Worm (Caenorhabditis elegans) whole organism, late embryonic: ENCODE measurements around the gene W09C2.10.

ENCODE experiments used
- C08G9.2 ChIP-seq: sonication (generic microtip); optimal IDR thresholded peaks from 2 replicates; lab custom pipeline; 2016; ENCODE audit warnings: mild to moderate bottlenecking, missing genetic modification characterization, moderate library complexity, missing compliant biosample characterization
- C38D4.7 ChIP-seq: fragments of 200-800 bp; sonication (Bioruptor generic); optimal IDR thresholded peaks from 2 replicates; lab custom pipeline; 2018; ENCODE audit warnings: mild to moderate bottlenecking, missing genetic modification characterization, moderate library complexity, missing compliant biosample characterization
- F13H6.1 ChIP-seq: sonication (generic microtip); optimal IDR thresholded peaks from 2 replicates; lab custom pipeline; 2016; ENCODE audit warnings: missing genetic modification characterization, missing compliant biosample characterization
- T23F11.4 ChIP-seq: fragments of 200-800 bp; sonication (Bioruptor generic); optimal IDR thresholded peaks from 2 replicates; lab custom pipeline; 2018; ENCODE audit warnings: mild to moderate bottlenecking, missing genetic modification characterization, missing compliant biosample characterization
- Y22D7AL.16 ChIP-seq: sonication (generic microtip); optimal IDR thresholded peaks from 2 replicates; lab custom pipeline; 2016; ENCODE audit warnings: missing genetic modification characterization, missing compliant biosample characterization
- ceh-14 ChIP-seq: sonication (generic microtip); optimal IDR thresholded peaks from 2 replicates; lab custom pipeline; 2016; ENCODE audit warnings: missing genotype, missing genetic modification characterization, missing compliant biosample characterization
- ceh-22 ChIP-seq: sonication (generic microtip); optimal IDR thresholded peaks from 2 replicates; lab custom pipeline; 2017; ENCODE audit warnings: missing biosample characterization, missing genetic modification characterization
- ceh-31 ChIP-seq: sonication (generic microtip); optimal IDR thresholded peaks from 2 replicates; lab custom pipeline; 2016; ENCODE audit warnings: missing genetic modification characterization, missing compliant biosample characterization
- ceh-34 ChIP-seq: sonication (generic microtip); optimal IDR thresholded peaks from 2 replicates; lab custom pipeline; 2016; ENCODE audit warnings: mild to moderate bottlenecking, missing genetic modification characterization, missing compliant biosample characterization
- ceh-45 ChIP-seq: fragments of 200-800 bp; sonication (Bioruptor generic); IDR thresholded peaks from 2 replicates; pipeline ENCODE4 v1.3.6; 2022; ENCODE audit warnings: missing genetic modification reagents, missing genetic modification characterization, missing compliant biosample characterization
- ceh-6 ChIP-seq: fragments of 200-800 bp; sonication (Bioruptor generic); optimal IDR thresholded peaks from 2 replicates; lab custom pipeline; 2018; ENCODE audit warnings: mild to moderate bottlenecking, missing genetic modification characterization, missing compliant biosample characterization
- dmd-4 ChIP-seq: sonication (generic microtip); optimal IDR thresholded peaks from 2 replicates; lab custom pipeline; 2016; ENCODE audit warnings: borderline replicate concordance, missing genetic modification characterization, missing compliant biosample characterization
- dve-1 ChIP-seq: sonication (generic microtip); optimal IDR thresholded peaks from 2 replicates; lab custom pipeline; 2017; ENCODE audit warnings: antibody characterized with exemption, mild to moderate bottlenecking, missing genetic modification characterization, missing compliant biosample characterization
- elt-2 ChIP-seq: sonication (generic microtip); optimal IDR thresholded peaks from 2 replicates; lab custom pipeline; 2016; ENCODE audit warnings: missing genetic modification reagents, missing genetic modification characterization, missing compliant biosample characterization
- elt-4 ChIP-seq: sonication (generic microtip); optimal IDR thresholded peaks from 2 replicates; lab custom pipeline; 2016; ENCODE audit warnings: missing genetic modification characterization, missing compliant biosample characterization
- fax-1 ChIP-seq: sonication (generic microtip); optimal IDR thresholded peaks from 2 replicates; lab custom pipeline; 2016; ENCODE audit warnings: missing genotype, missing genetic modification characterization, missing compliant biosample characterization
- fkh-6 ChIP-seq: sonication (generic microtip); optimal IDR thresholded peaks from 2 replicates; lab custom pipeline; 2016; ENCODE audit warnings: missing genetic modification characterization, missing compliant biosample characterization
- lim-6 ChIP-seq: sonication (generic microtip); optimal IDR thresholded peaks from 2 replicates; lab custom pipeline; 2016; ENCODE audit warnings: missing genetic modification characterization, missing compliant biosample characterization
- madf-2 ChIP-seq: sonication (generic microtip); optimal IDR thresholded peaks from 2 replicates; lab custom pipeline; 2017; ENCODE audit warnings: missing genetic modification characterization, missing compliant biosample characterization
- nfya-1 ChIP-seq: sonication (generic microtip); optimal IDR thresholded peaks from 2 replicates; lab custom pipeline; 2017; ENCODE audit warnings: missing genetic modification characterization, mild to moderate bottlenecking, missing compliant biosample characterization, antibody characterized with exemption, moderate library complexity
- nhr-11 ChIP-seq: fragments of 150-350 bp; optimal IDR thresholded peaks from 2 replicates; lab custom pipeline; 2014; ENCODE audit warnings: missing biosample characterization, missing genetic modification characterization
- nhr-232 ChIP-seq: sonication (generic microtip); optimal IDR thresholded peaks from 2 replicates; lab custom pipeline; 2016; ENCODE audit warnings: missing genetic modification characterization, missing compliant biosample characterization
- pat-9 ChIP-seq: fragments of 200-800 bp; sonication (Bioruptor generic); optimal IDR thresholded peaks from 2 replicates; lab custom pipeline; 2018; ENCODE audit warnings: mild to moderate bottlenecking, missing genetic modification characterization, moderate library complexity, missing compliant biosample characterization
- pax-1 ChIP-seq: fragments of 150-350 bp; optimal IDR thresholded peaks from 2 replicates; lab custom pipeline; 2014; ENCODE audit warnings: missing biosample characterization, missing genetic modification characterization
- pha-4 ChIP-seq: fragments of 150-350 bp; optimal IDR thresholded peaks from 2 replicates; lab custom pipeline; 2018; ENCODE audit warnings: missing biosample characterization, missing genetic modification reagents, missing genetic modification characterization
- pqm-1 ChIP-seq: sonication (generic microtip); optimal IDR thresholded peaks from 2 replicates; lab custom pipeline; 2016; ENCODE audit warnings: missing genetic modification characterization, missing compliant biosample characterization
- ref-2 ChIP-seq: sonication (generic microtip); optimal IDR thresholded peaks from 2 replicates; lab custom pipeline; 2016; ENCODE audit warnings: missing genetic modification characterization, missing compliant biosample characterization
- sox-2 ChIP-seq: fragments of 200-800 bp; sonication (Bioruptor generic); IDR thresholded peaks from 2 replicates; pipeline ENCODE4 v1.3.6; 2022; ENCODE audit warnings: missing genetic modification reagents, missing genetic modification characterization, missing compliant biosample characterization
- syd-9 ChIP-seq: sonication (generic microtip); optimal IDR thresholded peaks from 2 replicates; lab custom pipeline; 2016; ENCODE audit warnings: mild to moderate bottlenecking, missing genetic modification characterization, moderate library complexity, missing compliant biosample characterization
- tbx-2 ChIP-seq: sonication (generic microtip); optimal IDR thresholded peaks from 2 replicates; lab custom pipeline; 2016; ENCODE audit warnings: missing genetic modification characterization, missing compliant biosample characterization
- unc-42 ChIP-seq: sonication (generic microtip); optimal IDR thresholded peaks from 2 replicates; lab custom pipeline; 2016; ENCODE audit warnings: missing genotype, missing genetic modification characterization, missing compliant biosample characterization
- unc-55 ChIP-seq: sonication (generic microtip); optimal IDR thresholded peaks from 2 replicates; lab custom pipeline; 2017; ENCODE audit warnings: missing biosample characterization, missing genetic modification reagents, missing genetic modification characterization
- unc-86 ChIP-seq: sonication (generic microtip); optimal IDR thresholded peaks from 2 replicates; lab custom pipeline; 2016; ENCODE audit warnings: missing genetic modification characterization, missing compliant biosample characterization
- zip-5 ChIP-seq: sonication (generic microtip); optimal IDR thresholded peaks from 2 replicates; lab custom pipeline; 2016; ENCODE audit warnings: missing genetic modification characterization, missing compliant biosample characterization

W09C2.10 gene

ce11 chrIV:9647789-9648361 is 23.0 kb upstream of the W09C2.10 start, which contains the start of gene amph-1:
amph-1 (minus strand) TSS chrIV:9647873.
- TF ChIP-seq unc-42, result peak; percentile 11
- no peak for TF ChIP-seq pha-4
- TF ChIP-seq ceh-31 (tag; lab: Kevin White, UChicago), result peak; percentile 43
- TF ChIP-seq dve-1, result peak; percentile 0
- TF ChIP-seq zip-5 (tag; lab: Kevin White, UChicago), result no peak
- no peak for TF ChIP-seq elt-4 (tag; lab: Kevin White, UChicago)
- no peak for TF ChIP-seq C08G9.2 (tag; lab: Kevin White, UChicago)
- TF ChIP-seq unc-55 (GFP tag; lab: Kevin White, UChicago), result peak; percentile 25
- TF ChIP-seq nfya-1, result peak; percentile 17

DNA sequence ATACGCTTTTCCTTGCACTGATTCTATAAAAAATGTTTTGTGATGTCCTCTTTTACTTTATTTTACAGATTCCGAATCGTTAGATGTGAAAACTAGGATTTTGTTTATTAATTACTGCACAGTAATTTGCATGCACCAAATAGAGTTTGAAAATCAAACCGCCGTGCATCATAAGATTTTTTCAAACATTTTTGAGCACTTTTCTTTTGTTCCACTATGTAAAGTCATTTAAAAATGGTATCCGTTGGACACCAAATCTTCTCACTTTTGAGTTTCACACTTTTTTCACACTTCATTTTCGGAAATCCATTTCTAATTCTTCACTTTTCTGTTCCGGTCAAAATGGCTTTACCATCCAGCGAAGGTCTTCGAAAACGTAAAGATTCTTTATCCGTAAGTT is 18.3 kb upstream of the W09C2.10 start, which contains the start of gene degl-2:
TSS of gene degl-2 (plus strand) at position 301 of the 400 bp plus-strand sequence.
- no peak for TF ChIP-seq nhr-232 (tag; lab: Kevin White, UChicago)
- no peak for TF ChIP-seq syd-9
- TF ChIP-seq ref-2 (tag; lab: Kevin White, UChicago), result no peak
- TF ChIP-seq C38D4.7 (GFP tag; lab: Kevin White, UChicago), result no peak
- TF ChIP-seq lim-6 (tag; lab: Kevin White, UChicago), result no peak
- no peak for TF ChIP-seq ceh-14 (tag; lab: Kevin White, UChicago)
- no peak for TF ChIP-seq Y22D7AL.16 (tag; lab: Kevin White, UChicago)
- no peak for TF ChIP-seq pat-9 (tag; lab: Kevin White, UChicago)
- no peak for TF ChIP-seq fkh-6 (tag; lab: Kevin White, UChicago)
- TF ChIP-seq F13H6.1 (tag; lab: Kevin White, UChicago), result no peak
- TF ChIP-seq unc-86 (tag; lab: Kevin White, UChicago), result no peak
- no peak for TF ChIP-seq ceh-45 (GFP tag; lab: Robert Waterston, UW)
- no peak for TF ChIP-seq tbx-2 (tag; lab: Kevin White, UChicago)
- no peak for TF ChIP-seq unc-42
- no peak for TF ChIP-seq madf-2 (tag; lab: Kevin White, UChicago)
- TF ChIP-seq nhr-11 (tag; lab: Kevin White, UChicago), result no peak
- TF ChIP-seq sox-2, result no peak
- TF ChIP-seq fax-1, result no peak

DNA sequence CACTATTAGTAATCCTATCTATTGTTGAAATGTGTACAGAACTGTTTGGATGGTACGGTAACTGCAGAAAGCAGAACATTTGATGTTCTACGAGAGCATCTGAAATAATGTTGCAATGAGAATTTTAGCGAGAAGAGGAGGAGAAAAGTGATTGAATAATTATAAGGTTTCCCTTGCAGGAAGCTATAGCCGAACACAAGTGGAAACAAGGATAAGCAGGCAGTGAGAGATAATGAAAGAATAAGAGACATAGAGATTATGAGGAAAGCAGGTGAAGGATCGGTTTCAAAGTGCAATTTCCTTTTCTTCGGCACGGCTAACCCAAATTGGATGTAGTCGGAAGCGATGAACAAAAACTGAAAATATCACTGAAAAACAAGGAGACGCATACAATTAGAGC is 17.0 kb upstream of the W09C2.10 start, which contains the start of gene del-2:
TSS of gene del-2 (minus strand) at position 101 of the 400 bp plus-strand sequence.
- peak; percentile 15 for TF ChIP-seq ceh-14 (tag; lab: Kevin White, UChicago)
- TF ChIP-seq unc-86 (tag; lab: Kevin White, UChicago), result no peak

- no peak for TF ChIP-seq Y22D7AL.16 (tag; lab: Kevin White, UChicago)
- no peak for TF ChIP-seq elt-2 (tag; lab: Kevin White, UChicago)
- TF ChIP-seq T23F11.4 (GFP tag; lab: Kevin White, UChicago), result no peak
- no peak for TF ChIP-seq ceh-45 (GFP tag; lab: Robert Waterston, UW)
- no peak for TF ChIP-seq ceh-14 (tag; lab: Kevin White, UChicago)
Measured at ce11 chrIV:9634848-9635247, 10.0 kb upstream of the W09C2.10 start, which contains the start of gene mca-1. mca-1 (minus strand) TSS chrIV:9634948.

DNA sequence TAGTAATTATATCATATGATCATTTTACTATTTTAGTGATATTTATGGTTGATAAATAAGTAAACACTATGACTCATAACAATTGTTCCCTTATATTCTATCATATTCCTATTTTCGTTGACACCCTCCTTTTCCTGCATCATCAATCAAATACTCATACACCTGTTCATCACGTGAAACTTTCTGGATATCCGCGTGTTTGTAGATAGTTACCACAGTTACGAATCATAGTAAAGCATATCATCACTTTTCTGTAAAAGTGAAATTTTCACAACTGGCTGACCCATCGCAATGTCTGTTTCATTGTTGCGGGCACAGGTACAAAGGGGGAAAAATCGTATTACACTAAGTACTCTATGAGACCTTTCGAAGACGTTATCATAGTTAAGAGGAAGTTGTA is 9.0 kb upstream of the W09C2.10 start:
- no peak for TF ChIP-seq dmd-4 (tag; lab: Kevin White, UChicago)
- TF ChIP-seq ceh-34 (tag; lab: Kevin White, UChicago), result no peak
- TF ChIP-seq C08G9.2 (tag; lab: Kevin White, UChicago), result no peak
- TF ChIP-seq syd-9, result no peak
- TF ChIP-seq dve-1, result no peak
- no peak for TF ChIP-seq pqm-1 (tag; lab: Kevin White, UChicago)
- TF ChIP-seq ceh-6 (GFP tag; lab: Kevin White, UChicago), result no peak
- TF ChIP-seq ceh-22 (tag; lab: Kevin White, UChicago), result no peak
- no peak for TF ChIP-seq pax-1 (tag; lab: Kevin White, UChicago)
